Worm (Caenorhabditis elegans): ENCODE measurements around the gene F49H6.5.

Gene F49H6.5

DNA sequence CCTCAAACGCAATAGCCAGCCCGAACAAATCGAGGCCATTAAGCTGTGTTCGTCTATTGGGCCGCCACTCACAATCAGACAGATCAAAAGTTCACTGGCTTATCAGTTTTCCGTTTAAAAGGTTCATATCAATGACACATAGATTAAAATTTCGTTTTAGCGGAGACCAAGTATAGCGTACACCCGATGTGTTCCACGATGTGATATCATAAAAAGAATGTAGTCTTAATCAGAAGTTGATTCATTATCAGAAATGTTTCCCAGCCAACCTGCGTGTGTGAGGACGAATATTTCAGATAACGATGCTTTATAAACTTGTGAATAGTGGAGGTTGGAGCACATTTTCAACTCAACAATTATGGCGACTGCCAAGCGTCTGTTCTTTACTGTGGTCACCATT, 9.0 kb upstream of the F49H6.5 start, which contains the start of gene clc-13:
Gene clc-13 (plus strand): TSS at position 359 of the 400 bp plus-strand sequence.
- TF ChIP-seq fos-1 (tag; optimal IDR thresholded peaks at IDR 0.05), result peak; percentile 81
- TF ChIP-seq ceh-82 (tag; optimal IDR thresholded peaks at IDR 0.05), result no peak
- TF ChIP-seq lin-39 (tag; optimal IDR thresholded peaks at IDR 0.05), result no peak
- TF ChIP-seq lin-11 (tag; optimal IDR thresholded peaks at IDR 0.05), result no peak
- TF ChIP-seq sma-9 (GFP tag; optimal IDR thresholded peaks at IDR 0.05), result peak; percentile 80
- no peak for TF ChIP-seq sma-9 (tag; optimal IDR thresholded peaks at IDR 0.05)
- TF ChIP-seq gmeb-1 (tag; optimal IDR thresholded peaks at IDR 0.05), result peak; percentile 5

DNA sequence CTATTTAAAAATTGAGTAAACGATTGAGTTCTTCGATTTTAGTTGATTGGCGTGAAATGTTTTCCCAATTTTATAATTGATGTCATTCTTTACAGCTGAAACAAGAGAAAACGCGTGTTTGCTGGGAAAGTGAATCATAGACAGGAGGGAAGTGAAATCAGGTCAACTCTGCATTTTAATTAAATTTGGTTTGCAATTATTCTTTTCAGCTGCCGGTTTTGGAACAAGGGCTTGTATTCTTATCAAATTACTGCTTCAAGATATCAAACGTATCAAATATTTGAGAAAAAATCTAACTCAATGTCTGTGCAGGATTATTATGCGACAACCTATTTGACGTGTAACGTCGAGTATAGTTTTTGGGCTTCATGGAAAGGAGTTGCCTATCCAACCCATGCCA, 6.3 kb upstream of the F49H6.5 start, which contains the start of gene srh-97:
Gene srh-97 (plus strand): TSS at position 301 of the 400 bp plus-strand sequence.
- TF ChIP-seq blmp-1 (tag; optimal IDR thresholded peaks at IDR 0.05; ENCODE audit: insufficient read depth) (no peak), nhr-23 (tag; optimal IDR thresholded peaks at IDR 0.05) (no peak), gmeb-1 (tag; optimal IDR thresholded peaks at IDR 0.05) (no peak), dmd-4 (tag; optimal IDR thresholded peaks at IDR 0.05) (no peak), lin-39 (tag; optimal IDR thresholded peaks at IDR 0.05) (no peak), unc-55 (GFP tag; optimal IDR thresholded peaks at IDR 0.05) (no peak), aly-2 (tag; optimal IDR thresholded peaks at IDR 0.05) (no peak), ztf-11 (tag; optimal IDR thresholded peaks at IDR 0.05) (no peak), nhr-21 (tag; optimal IDR thresholded peaks at IDR 0.05) (no peak)

DNA sequence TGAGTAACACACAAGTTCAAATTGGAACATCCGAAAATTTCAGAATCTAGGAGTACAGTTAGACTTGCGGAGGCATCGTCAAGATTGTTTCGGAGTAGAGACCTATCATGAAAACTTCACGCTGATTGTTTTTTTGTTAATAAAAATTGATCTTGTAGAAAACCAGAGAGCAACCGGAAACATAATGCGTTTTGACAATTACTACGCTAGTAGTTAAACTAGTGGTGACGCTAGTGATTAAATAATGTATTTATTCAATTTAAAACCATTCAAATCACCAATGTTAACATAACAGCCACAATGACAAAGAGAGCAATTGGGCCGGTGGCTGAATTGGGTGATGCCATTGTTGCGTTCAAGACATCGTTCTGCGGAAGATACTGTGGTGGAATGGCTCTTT, 3.4 kb upstream of the F49H6.5 start, which contains the start of gene F49H6.17:
Gene F49H6.17 (plus strand): TSS at position 301 of the 400 bp plus-strand sequence.
- no peak for TF ChIP-seq lin-39 (tag; optimal IDR thresholded peaks at IDR 0.05)
- TF ChIP-seq skn-1 (tag; optimal IDR thresholded peaks at IDR 0.05), result no peak
- no peak for TF ChIP-seq nhr-10 (tag; optimal IDR thresholded peaks at IDR 0.05)
- TF ChIP-seq sma-9 (GFP tag; optimal IDR thresholded peaks at IDR 0.05), result no peak
- TF ChIP-seq sma-9 (tag; optimal IDR thresholded peaks at IDR 0.05), result no peak
- TF ChIP-seq Y55F3AM.14 (GFP tag; optimal IDR thresholded peaks at IDR 0.05), result no peak
- no peak for TF ChIP-seq mdl-1 (tag; optimal IDR thresholded peaks at IDR 0.05)
- no peak for TF ChIP-seq ztf-11 (tag; optimal IDR thresholded peaks at IDR 0.05)
- TF ChIP-seq nhr-6 (tag; optimal IDR thresholded peaks at IDR 0.05), result no peak
- TF ChIP-seq crh-2 (tag; optimal IDR thresholded peaks at IDR 0.05), result no peak
- no peak for TF ChIP-seq ama-1 (optimal IDR thresholded peaks at IDR 0.05)
- TF ChIP-seq mab-5 (tag; optimal IDR thresholded peaks at IDR 0.05), result no peak
- TF ChIP-seq nhr-25 (tag; optimal IDR thresholded peaks at IDR 0.05), result no peak
- no peak for TF ChIP-seq dmd-4 (tag; optimal IDR thresholded peaks at IDR 0.05)
- no peak for TF ChIP-seq elt-1 (tag; optimal IDR thresholded peaks at IDR 0.05)
- TF ChIP-seq blmp-1 (tag; optimal IDR thresholded peaks at IDR 0.05; ENCODE audit: insufficient read depth), result no peak
- no peak for TF ChIP-seq unc-62 (GFP tag; optimal IDR thresholded peaks at IDR 0.05)
- TF ChIP-seq sem-4 (tag; optimal IDR thresholded peaks at IDR 0.05), result no peak
- no peak for TF ChIP-seq lsy-2 (tag; optimal IDR thresholded peaks at IDR 0.05)
- TF ChIP-seq zag-1 (tag; optimal IDR thresholded peaks at IDR 0.05), result no peak

DNA sequence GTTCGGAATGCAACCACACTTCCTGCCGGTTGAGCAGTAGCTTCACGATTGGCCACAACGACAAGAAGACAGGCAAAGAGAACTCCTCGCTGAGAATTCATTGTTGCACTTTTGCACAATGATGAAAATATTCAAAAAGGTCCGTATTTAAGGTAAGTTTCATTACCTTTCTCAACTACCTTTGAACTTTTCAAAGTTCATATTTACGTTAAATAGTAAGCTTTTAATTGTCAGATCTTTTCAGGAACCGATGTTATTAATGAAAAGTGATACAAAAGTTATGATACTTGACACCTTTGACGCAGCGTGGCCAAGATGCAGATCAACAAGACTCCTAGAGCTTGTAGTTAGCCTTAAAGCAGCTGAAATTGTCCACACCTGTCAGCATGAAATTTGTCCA, 1.7 kb upstream of the F49H6.5 start, which contains the start of gene F49H6.12:
Gene F49H6.12 (minus strand): TSS at position 101 of the 400 bp plus-strand sequence.
- TF ChIP-seq sma-9 (GFP tag; optimal IDR thresholded peaks at IDR 0.05), result no peak
- no peak for TF ChIP-seq sma-9 (tag; optimal IDR thresholded peaks at IDR 0.05)
- TF ChIP-seq ceh-16 (tag; optimal IDR thresholded peaks at IDR 0.05), result no peak
- TF ChIP-seq ZK546.5 (tag; optimal IDR thresholded peaks at IDR 0.05), result no peak
- no peak for TF ChIP-seq sem-4 (tag; optimal IDR thresholded peaks at IDR 0.05)
- no peak for TF ChIP-seq ztf-4 (tag; optimal IDR thresholded peaks at IDR 0.05)
- TF ChIP-seq mbf-1 (tag; optimal IDR thresholded peaks at IDR 0.05), result no peak
- no peak for TF ChIP-seq crh-2 (tag; optimal IDR thresholded peaks at IDR 0.05)
- TF ChIP-seq aly-2 (tag; optimal IDR thresholded peaks at IDR 0.05), result no peak
- TF ChIP-seq nhr-21 (tag; optimal IDR thresholded peaks at IDR 0.05), result no peak
- TF ChIP-seq peb-1 (tag; optimal IDR thresholded peaks at IDR 0.05), result no peak
- no peak for TF ChIP-seq unc-55 (GFP tag; optimal IDR thresholded peaks at IDR 0.05)
- TF ChIP-seq sma-3 (GFP tag; optimal IDR thresholded peaks at IDR 0.05), result no peak
- no peak for TF ChIP-seq F13H6.1 (tag; optimal IDR thresholded peaks at IDR 0.05)
- TF ChIP-seq unc-62 (GFP tag; optimal IDR thresholded peaks at IDR 0.05), result no peak
- TF ChIP-seq nhr-129 (tag; optimal IDR thresholded peaks at IDR 0.05), result no peak
- no peak for TF ChIP-seq ztf-11 (tag; optimal IDR thresholded peaks at IDR 0.05)
